Fruit fly (Drosophila melanogaster) whole organism, prepupa: Measurements from ENCODE around the gene CG1142.

Experiments
- Blimp-1 ChIP-seq: fragments of 200-800 bp; sonication (Bioruptor generic); optimal IDR thresholded peaks from 3 replicates; lab custom pipeline; 2017; ENCODE audit warnings: missing biosample characterization, missing genetic modification characterization, mild to moderate bottlenecking, moderate library complexity, missing genetic modification reagents
- CG10631 ChIP-seq: fragments of 200-800 bp; sonication (Bioruptor generic); optimal IDR thresholded peaks from 2 replicates; lab custom pipeline; 2016; ENCODE audit warnings: missing biosample characterization, missing genetic modification characterization
- CG32006 ChIP-seq: fragments of 200-800 bp; sonication (Bioruptor generic); optimal IDR thresholded peaks from 3 replicates; lab custom pipeline; 2017; ENCODE audit warnings: missing biosample characterization, mild to moderate bottlenecking, missing genetic modification characterization
- CG6792 ChIP-seq: fragments of 200-800 bp; sonication (Bioruptor generic); optimal IDR thresholded peaks from 3 replicates; lab custom pipeline; 2016; ENCODE audit warnings: missing biosample characterization, missing genetic modification characterization
- CG6808 ChIP-seq: fragments of 200-800 bp; sonication (Bioruptor generic); optimal IDR thresholded peaks from 3 replicates; lab custom pipeline; 2017; ENCODE audit warnings: missing biosample characterization, missing genetic modification characterization, mild to moderate bottlenecking, moderate library complexity, missing genetic modification reagents
- CG8119 ChIP-seq: fragments of 200-800 bp; sonication (Bioruptor generic); IDR thresholded peaks from 3 replicates; pipeline ENCODE4 v1.3.6; 2022; ENCODE audit warnings: missing biosample characterization, missing genetic modification characterization
- CG8319 ChIP-seq: fragments of 200-800 bp; sonication (Bioruptor generic); optimal IDR thresholded peaks from 3 replicates; lab custom pipeline; 2016; ENCODE audit warnings: missing biosample characterization, missing genetic modification characterization
- Ets96B ChIP-seq: fragments of 200-800 bp; optimal IDR thresholded peaks from 2 replicates; lab custom pipeline; 2019; ENCODE audit warnings: missing biosample characterization, mild to moderate bottlenecking, missing genetic modification characterization, moderate library complexity
- Gug ChIP-seq: fragments of 200-800 bp; sonication (Bioruptor generic); IDR thresholded peaks from 2 replicates; pipeline ENCODE4 v1.3.6; 2022; ENCODE audit warnings: missing biosample characterization, missing genetic modification characterization
- Hr38 ChIP-seq: sonication (Bioruptor generic); optimal IDR thresholded peaks from 2 replicates; lab custom pipeline; 2016; ENCODE audit warnings: missing biosample characterization, missing genetic modification characterization
- OdsH ChIP-seq: fragments of 200-800 bp; sonication (Bioruptor generic); optimal IDR thresholded peaks from 3 replicates; lab custom pipeline; 2016; ENCODE audit warnings: missing biosample characterization, missing genetic modification characterization
- Smox ChIP-seq: fragments of 200-800 bp; sonication (Bioruptor generic); optimal IDR thresholded peaks from 3 replicates; lab custom pipeline; 2016; ENCODE audit warnings: missing biosample characterization, missing genetic modification characterization
- Sox102F ChIP-seq: fragments of 200-800 bp; sonication (Bioruptor generic); optimal IDR thresholded peaks from 2 replicates; lab custom pipeline; 2016; ENCODE audit warnings: missing biosample characterization, mild to moderate bottlenecking, missing genetic modification characterization
- esn ChIP-seq: fragments of 200-800 bp; sonication (Bioruptor generic); optimal IDR thresholded peaks from 2 replicates; lab custom pipeline; 2016; ENCODE audit warnings: missing biosample characterization, mild to moderate bottlenecking, missing genetic modification characterization, moderate library complexity
- fd59A ChIP-seq: fragments of 200-800 bp; sonication (Bioruptor generic); optimal IDR thresholded peaks from 2 replicates; lab custom pipeline; 2017; ENCODE audit warnings: missing biosample characterization, mild to moderate bottlenecking, missing genetic modification characterization, missing genetic modification reagents
- fd85E ChIP-seq: fragments of 200-800 bp; sonication (Bioruptor generic); optimal IDR thresholded peaks from 3 replicates; lab custom pipeline; 2016; ENCODE audit warnings: missing biosample characterization, missing genetic modification characterization
- net ChIP-seq: fragments of 200-800 bp; sonication (Bioruptor generic); optimal IDR thresholded peaks from 3 replicates; lab custom pipeline; 2016; ENCODE audit warnings: missing biosample characterization, missing genetic modification characterization
- ss ChIP-seq, 2 experiments: fragments of 200-800 bp; sonication (Bioruptor generic); optimal IDR thresholded peaks; 2 replicates in 1 of 2; 3 replicates in 1 of 2; lab custom pipeline; 2017 to 2018; ENCODE audit warnings: mild to moderate bottlenecking in 2 of 2, missing biosample characterization in 2 of 2, missing genetic modification characterization in 2 of 2, moderate library complexity in 1 of 2

Gene CG1142

DNA sequence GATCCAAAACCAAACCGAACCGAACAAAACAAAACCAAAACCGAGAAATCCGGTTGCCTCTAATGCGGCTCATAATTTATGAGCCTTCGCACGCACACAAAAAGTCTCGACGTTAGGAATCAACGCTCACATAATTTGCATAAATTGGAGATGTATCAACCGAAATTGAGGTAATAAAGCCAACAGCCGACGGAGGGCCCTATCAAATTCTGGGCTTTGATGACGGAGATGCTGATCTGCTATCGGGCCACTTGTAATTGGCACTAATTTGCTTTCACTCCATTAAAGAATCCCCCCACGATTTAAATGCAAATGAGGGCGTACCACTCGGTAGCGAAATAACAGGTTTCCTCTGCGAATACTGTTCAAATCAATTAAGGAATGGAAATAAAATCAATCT is 34.7 kb downstream of the CG1142 start:
- no peak for TF ChIP-seq Gug
- TF ChIP-seq fd59A (GFP tag; lab: Kevin White, UChicago), result no peak
- TF ChIP-seq CG10631 (GFP tag; lab: Kevin White, UChicago), result no peak
- TF ChIP-seq net, result no peak
- no peak for TF ChIP-seq CG8319 (GFP tag; lab: Kevin White, UChicago)
- no peak for TF ChIP-seq OdsH (GFP tag; lab: Kevin White, UChicago)
- no peak for TF ChIP-seq Smox (GFP tag; lab: Kevin White, UChicago)
- no peak for TF ChIP-seq CG6808 (GFP tag; lab: Kevin White, UChicago)
- TF ChIP-seq CG6792 (GFP tag; lab: Kevin White, UChicago), result no peak
- TF ChIP-seq ss (GFP tag; optimal IDR thresholded peaks at IDR 0.05; lab: Kevin White, UChicago), result no peak
- TF ChIP-seq fd85E (GFP tag; lab: Kevin White, UChicago), result no peak
- no peak for TF ChIP-seq Hr38
- TF ChIP-seq Ets96B (tag; lab: Kevin White, UChicago), result no peak
- no peak for TF ChIP-seq Blimp-1 (GFP tag; lab: Kevin White, UChicago)
- no peak for TF ChIP-seq Sox102F (GFP tag; lab: Kevin White, UChicago)
- TF ChIP-seq esn (GFP tag; lab: Kevin White, UChicago), result no peak
- TF ChIP-seq CG32006 (GFP tag; lab: Kevin White, UChicago), result no peak
- TF ChIP-seq CG8119, result no peak
